Fruit fly (Drosophila melanogaster) Kc167 (cell line): ENCODE results near the gene CG1024.

Experiments
- h ChIP-seq: fragments of >200 bp; optimal IDR thresholded peaks from 3 replicates; lab custom pipeline; 2018; ENCODE audit warnings: missing external identifiers
- psq ChIP-seq: fragments of >200 bp; optimal IDR thresholded peaks from 2 replicates; lab custom pipeline; 2017; ENCODE audit warnings: missing external identifiers

DNA sequence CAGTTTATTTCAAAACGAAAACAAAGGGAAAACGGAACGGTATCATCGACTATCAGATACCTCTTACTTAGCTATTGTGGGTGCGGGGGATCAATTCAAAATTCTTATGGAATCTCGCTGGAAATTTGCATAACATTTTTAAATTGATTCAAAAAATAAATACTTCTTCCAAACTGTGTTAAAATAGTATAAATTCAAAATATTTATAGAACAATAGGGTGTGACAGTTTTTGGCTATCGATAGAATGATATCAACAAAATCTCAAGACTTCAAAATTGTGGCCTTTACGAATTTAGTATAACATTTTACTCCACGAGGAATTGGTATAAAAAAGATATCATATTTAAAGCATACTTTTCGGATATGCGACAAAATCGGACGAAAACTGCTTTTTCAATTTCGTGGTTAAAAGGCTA lies 8.3 kb upstream of the CG1024 start:
- TF ChIP-seq psq (no peak), h (no peak)
